Worm (Caenorhabditis elegans) whole organism, midembryonic: Measurements from ENCODE around the gene F16B12.1.

ENCODE experiments used
- klf-2 ChIP-seq: fragments of 200-800 bp; sonication (Bioruptor generic); conservative IDR thresholded peaks from 2 replicates; pipeline ENCODE4 v1.3.6; 2022; ENCODE audit warnings: missing genetic modification reagents, missing genetic modification characterization, missing compliant biosample characterization
- tab-1 ChIP-seq: fragments of 200-800 bp; sonication (Bioruptor generic); IDR thresholded peaks from 2 replicates; pipeline ENCODE4 v1.3.6; 2022; ENCODE audit warnings: missing genetic modification characterization, missing compliant biosample characterization

- TF ChIP-seq tab-1 (GFP tag; lab: Robert Waterston, UW) (no peak), klf-2 (GFP tag; lab: Robert Waterston, UW) (no peak)
Observed at ce11 chrX:14062771-14063170, 22.5 kb upstream of the F16B12.1 start.
